Worm (Caenorhabditis elegans) whole organism, young adult: Measurements from ENCODE around the gene R06B9.5.
A peak's percentile ranks its signal among the peaks of the same experiment; 100 is the strongest.

Source experiments
- C06A6.2 ChIP-seq: fragments of 200-800 bp; sonication (Bioruptor generic); conservative IDR thresholded peaks from 2 replicates; pipeline ENCODE4 v1.3.6; 2022; ENCODE audit warnings: missing genetic modification characterization, missing compliant biosample characterization
- D2030.7 ChIP-seq: fragments of 200-800 bp; sonication (Bioruptor generic); IDR thresholded peaks from 2 replicates; pipeline ENCODE4 v1.3.6; 2022; ENCODE audit warnings: missing genetic modification reagents, missing genetic modification characterization, missing compliant biosample characterization
- F22D6.2 ChIP-seq: sonication (generic microtip); optimal IDR thresholded peaks from 2 replicates; lab custom pipeline; 2016; ENCODE audit warnings: mild to moderate bottlenecking, missing genetic modification characterization, missing compliant biosample characterization
- F23B12.7 ChIP-seq: sonication (generic microtip); optimal IDR thresholded peaks from 2 replicates; lab custom pipeline; 2017; ENCODE audit warnings: missing genetic modification characterization, mild to moderate bottlenecking, missing compliant biosample characterization, antibody characterized with exemption, moderate library complexity; ENCODE audit not compliant: insufficient read depth
- F49E8.2 ChIP-seq: sonication (generic microtip); optimal IDR thresholded peaks from 3 replicates; lab custom pipeline; 2017; ENCODE audit warnings: missing genetic modification characterization, mild to moderate bottlenecking, missing compliant biosample characterization, antibody characterized with exemption, moderate library complexity; ENCODE audit not compliant: insufficient read depth
- F52B5.7 ChIP-seq: sonication (generic microtip); optimal IDR thresholded peaks from 2 replicates; lab custom pipeline; 2016; ENCODE audit warnings: mild to moderate bottlenecking, missing genetic modification characterization, missing compliant biosample characterization
- F57A8.1 ChIP-seq: fragments of 200-800 bp; sonication (Bioruptor generic); optimal IDR thresholded peaks from 2 replicates; lab custom pipeline; 2018; ENCODE audit warnings: mild to moderate bottlenecking, missing genetic modification characterization, moderate library complexity, missing compliant biosample characterization
- K12H6.12 ChIP-seq: fragments of 200-800 bp; sonication (Bioruptor generic); optimal IDR thresholded peaks from 2 replicates; lab custom pipeline; 2018; ENCODE audit warnings: mild to moderate bottlenecking, missing genetic modification characterization, missing compliant biosample characterization
- T07F8.4 ChIP-seq: sonication (generic microtip); optimal IDR thresholded peaks from 2 replicates; lab custom pipeline; 2016; ENCODE audit warnings: mild to moderate bottlenecking, missing genetic modification characterization, moderate library complexity, missing compliant biosample characterization
- Y53F4B.3 ChIP-seq: fragments of 200-800 bp; sonication (Bioruptor generic); IDR thresholded peaks from 2 replicates; pipeline ENCODE4 v1.3.6; 2022; ENCODE audit warnings: missing genetic modification reagents, missing genetic modification characterization, missing compliant biosample characterization
- Y56A3A.18 ChIP-seq: fragments of 200-800 bp; sonication (Bioruptor generic); IDR thresholded peaks from 2 replicates; pipeline ENCODE4 v1.3.6; 2022; ENCODE audit warnings: missing genetic modification reagents, missing genetic modification characterization, missing compliant biosample characterization
- Y67H2A.10 ChIP-seq: fragments of 200-800 bp; sonication (Bioruptor generic); conservative IDR thresholded peaks from 2 replicates; pipeline ENCODE4 v1.3.6; 2022; ENCODE audit warnings: missing genetic modification reagents, missing genetic modification characterization, missing compliant biosample characterization
- ZK185.1 ChIP-seq: sonication (generic microtip); optimal IDR thresholded peaks from 2 replicates; lab custom pipeline; 2016; ENCODE audit warnings: mild to moderate bottlenecking, missing genetic modification characterization, missing compliant biosample characterization; ENCODE audit not compliant: poor library complexity, severe bottlenecking
- aptf-2 ChIP-seq: fragments of 200-800 bp; sonication (Bioruptor generic); conservative IDR thresholded peaks from 2 replicates; pipeline ENCODE4 v1.3.6; 2022; ENCODE audit warnings: missing genetic modification reagents, missing genetic modification characterization, missing compliant biosample characterization
- atf-7 ChIP-seq: sonication (generic microtip); optimal IDR thresholded peaks from 2 replicates; lab custom pipeline; 2017; ENCODE audit warnings: mild to moderate bottlenecking, missing genetic modification characterization, missing compliant biosample characterization
- bed-1 ChIP-seq: fragments of 200-800 bp; sonication (Bioruptor generic); IDR thresholded peaks from 2 replicates; pipeline ENCODE4 v1.3.6; 2022; ENCODE audit warnings: missing genetic modification reagents, missing genetic modification characterization, missing compliant biosample characterization
- ceh-100 ChIP-seq: fragments of 200-800 bp; sonication (Bioruptor generic); IDR thresholded peaks from 2 replicates; pipeline ENCODE4 v1.3.6; 2022; ENCODE audit warnings: missing genetic modification reagents, missing genetic modification characterization, missing compliant biosample characterization
- ceh-27 ChIP-seq: fragments of 200-800 bp; sonication (Bioruptor generic); optimal IDR thresholded peaks from 2 replicates; lab custom pipeline; 2018; ENCODE audit warnings: mild to moderate bottlenecking, missing genetic modification characterization, moderate library complexity, missing compliant biosample characterization
- ceh-40 ChIP-seq: fragments of 200-800 bp; sonication (Bioruptor generic); IDR thresholded peaks from 2 replicates; pipeline ENCODE4 v1.3.6; 2022; ENCODE audit warnings: missing genetic modification characterization, missing compliant biosample characterization
- egrh-3 ChIP-seq: fragments of 200-800 bp; sonication (Bioruptor generic); IDR thresholded peaks from 2 replicates; pipeline ENCODE4 v1.3.6; 2022; ENCODE audit warnings: missing genetic modification reagents, missing genetic modification characterization, missing compliant biosample characterization
- ekl-4 ChIP-seq: fragments of 200-800 bp; sonication (Bioruptor generic); IDR thresholded peaks from 2 replicates; pipeline ENCODE4 v1.3.6; 2022; ENCODE audit warnings: missing genetic modification reagents, missing genetic modification characterization, missing compliant biosample characterization
- let-526 ChIP-seq: fragments of 200-800 bp; sonication (Bioruptor generic); IDR thresholded peaks from 2 replicates; pipeline ENCODE4 v1.3.6; 2022; ENCODE audit warnings: missing genetic modification reagents, missing genetic modification characterization, missing compliant biosample characterization
- let-607 ChIP-seq, 2 experiments: fragments of 200-800 bp in 1 of 2; sonication (Bioruptor generic) in 1 of 2; sonication (generic microtip) in 1 of 2; optimal IDR thresholded peaks; 2 replicates each; lab custom pipeline; 2016 to 2018; ENCODE audit warnings: mild to moderate bottlenecking in 2 of 2, missing compliant biosample characterization in 2 of 2, missing genetic modification characterization in 2 of 2, moderate library complexity in 2 of 2, missing genotype in 1 of 2
- lin-26 ChIP-seq: fragments of 200-800 bp; sonication (Bioruptor generic); IDR thresholded peaks from 2 replicates; pipeline ENCODE4 v1.3.6; 2022; ENCODE audit warnings: missing genetic modification reagents, missing genetic modification characterization, missing compliant biosample characterization
- madf-6 ChIP-seq: fragments of 200-800 bp; sonication (Bioruptor generic); IDR thresholded peaks from 2 replicates; pipeline ENCODE4 v1.3.6; 2022; ENCODE audit warnings: missing genetic modification reagents, missing genetic modification characterization, missing compliant biosample characterization
- madf-8 ChIP-seq: fragments of 200-800 bp; sonication (Bioruptor generic); conservative IDR thresholded peaks from 2 replicates; pipeline ENCODE4 v1.3.6; 2022; ENCODE audit warnings: missing genetic modification reagents, missing genetic modification characterization, missing compliant biosample characterization
- nfyb-1 ChIP-seq: fragments of 200-800 bp; sonication (Bioruptor generic); IDR thresholded peaks from 2 replicates; pipeline ENCODE4 v1.3.6; 2022; ENCODE audit warnings: missing genetic modification reagents, missing genetic modification characterization, missing compliant biosample characterization
- nhr-80 ChIP-seq: sonication (generic microtip); optimal IDR thresholded peaks from 2 replicates; lab custom pipeline; 2016; ENCODE audit warnings: missing genetic modification characterization, missing compliant biosample characterization
- nhr-90 ChIP-seq: sonication (generic microtip); optimal IDR thresholded peaks from 2 replicates; lab custom pipeline; 2016; ENCODE audit warnings: missing genotype, mild to moderate bottlenecking, missing genetic modification characterization, missing compliant biosample characterization
- rec-8 ChIP-seq, 2 experiments: sonication (generic microtip); optimal IDR thresholded peaks; 2 replicates each; lab custom pipeline; 2016; ENCODE audit warnings: mild to moderate bottlenecking in 2 of 2, missing genetic modification characterization in 2 of 2, missing genetic modification reagents in 2 of 2, missing genotype in 2 of 2, missing biosample characterization in 1 of 2, missing compliant biosample characterization in 1 of 2, moderate library complexity in 1 of 2
- snpc-4 ChIP-seq, 5 experiments: fragments of 150-350 bp in 1 of 5; sonication (generic microtip) in 4 of 5; optimal IDR thresholded peaks; 2 replicates each; lab custom pipeline; 2014 to 2018; ENCODE audit warnings: missing genetic modification characterization in 5 of 5, missing biosample characterization in 3 of 5, antibody characterized with exemption in 2 of 5, mild to moderate bottlenecking in 2 of 5, missing compliant biosample characterization in 2 of 5, missing genotype in 2 of 5, moderate library complexity in 2 of 5, missing genetic modification reagents in 1 of 5
- tbx-9 ChIP-seq: sonication (generic microtip); optimal IDR thresholded peaks from 2 replicates; lab custom pipeline; 2016; ENCODE audit warnings: borderline replicate concordance, missing genetic modification characterization, inconsistent platforms, missing compliant biosample characterization
- xnd-1 ChIP-seq: sonication (generic microtip); optimal IDR thresholded peaks from 2 replicates; lab custom pipeline; 2016; ENCODE audit warnings: missing genotype, missing genetic modification reagents, missing genetic modification characterization, missing compliant biosample characterization
- zfh-2 ChIP-seq: fragments of 200-800 bp; sonication (Bioruptor generic); conservative IDR thresholded peaks from 2 replicates; pipeline ENCODE4 v1.3.6; 2022; ENCODE audit warnings: missing genetic modification reagents, missing genetic modification characterization, missing compliant biosample characterization
- ztf-22 ChIP-seq: fragments of 200-800 bp; sonication (Bioruptor generic); optimal IDR thresholded peaks from 2 replicates; lab custom pipeline; 2018; ENCODE audit warnings: mild to moderate bottlenecking, missing genetic modification characterization, moderate library complexity, missing compliant biosample characterization

Gene R06B9.5

ce11 chrII:13737751-13738525, 1.8 kb downstream of the R06B9.5 start:
- TF ChIP-seq D2030.7 (GFP tag; lab: Robert Waterston, UW): no peak
- TF ChIP-seq let-607 (tag; optimal IDR thresholded peaks at IDR 0.05; lab: Kevin White, UChicago): peak in 1 of 2 experiments; percentile 70
- peak; percentile 14 for TF ChIP-seq xnd-1
- peak; percentile 49 for TF ChIP-seq nhr-80 (tag; lab: Kevin White, UChicago)

DNA sequence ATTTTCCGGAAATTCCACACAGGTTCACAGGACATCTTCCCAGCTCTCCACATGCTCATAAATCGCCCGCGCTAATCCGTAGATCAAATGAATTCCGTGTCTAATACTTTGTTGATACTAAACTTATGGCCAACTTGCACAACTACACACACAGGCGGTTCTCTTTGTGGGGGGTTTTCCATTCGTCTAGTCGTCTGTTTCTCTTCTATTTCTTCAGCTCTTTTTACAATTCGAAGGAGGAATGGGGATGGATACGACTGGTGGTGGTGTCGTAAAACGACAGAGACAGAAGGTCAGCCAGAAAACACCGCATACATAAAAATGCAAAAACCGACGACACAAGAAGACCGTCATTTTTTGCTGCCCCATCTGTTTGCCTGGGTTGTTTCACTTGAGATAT, 3.3 kb downstream of the R06B9.5 start:
- TF ChIP-seq atf-7: no peak
- no peak for TF ChIP-seq madf-8 (GFP tag; lab: Robert Waterston, UW)
- no peak for TF ChIP-seq Y53F4B.3 (GFP tag; lab: Robert Waterston, UW)
- no peak for TF ChIP-seq Y67H2A.10
- TF ChIP-seq ZK185.1: no peak
- TF ChIP-seq ceh-100 (GFP tag; lab: Robert Waterston, UW): no peak
- TF ChIP-seq tbx-9 (tag; lab: Kevin White, UChicago): no peak
- no peak for TF ChIP-seq rec-8 (tag; optimal IDR thresholded peaks at IDR 0.05; lab: Kevin White, UChicago)
- no peak for TF ChIP-seq egrh-3 (GFP tag; lab: Robert Waterston, UW)
- no peak for TF ChIP-seq ekl-4 (GFP tag; lab: Robert Waterston, UW)
- TF ChIP-seq C06A6.2 (GFP tag; lab: Robert Waterston, UW): no peak
- TF ChIP-seq lin-26 (GFP tag; lab: Robert Waterston, UW): no peak
- no peak for TF ChIP-seq zfh-2

ce11 chrII:13741449-13741848, 5.3 kb downstream of the R06B9.5 start, which contains the start of gene mig-14:
Gene mig-14, plus strand, starts transcription at chrII:13741738.
- no peak for TF ChIP-seq snpc-4 (GFP tag; optimal IDR thresholded peaks at IDR 0.05; lab: Kevin White, UChicago)
- TF ChIP-seq snpc-4 (tag; optimal IDR thresholded peaks at IDR 0.05; lab: Kevin White, UChicago): no peak
- 0 out of 2 replicates have a peak, but pooled peaks have one; percentile 37 for TF ChIP-seq nfyb-1 (GFP tag; lab: Robert Waterston, UW)

DNA sequence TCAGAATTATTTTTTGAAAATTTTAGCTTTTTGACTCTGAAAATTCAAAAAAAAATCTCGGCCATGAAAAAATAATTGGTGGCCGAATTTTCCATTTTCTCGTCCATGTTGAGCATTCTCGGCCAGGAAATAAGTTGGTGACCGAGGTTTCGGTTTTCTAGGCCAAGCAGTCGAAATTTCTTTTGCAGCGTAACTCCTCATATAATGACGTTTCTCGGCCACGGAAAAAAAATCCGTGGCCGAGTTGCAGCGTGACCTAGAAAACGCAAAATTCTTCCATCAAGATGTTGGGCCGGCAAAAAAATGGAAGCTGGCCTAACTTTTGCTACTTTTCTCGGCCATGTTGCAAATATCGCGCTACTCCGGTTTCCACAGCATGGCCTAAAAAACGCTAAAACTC, 14.0 kb downstream of the R06B9.5 start:
- TF ChIP-seq F52B5.7 (tag; lab: Kevin White, UChicago) (no peak), F49E8.2 (tag; lab: Kevin White, UChicago) (no peak), nhr-90 (tag; lab: Kevin White, UChicago) (no peak), F23B12.7 (no peak), bed-1 (GFP tag; lab: Robert Waterston, UW) (no peak), F57A8.1 (GFP tag; lab: Kevin White, UChicago) (no peak), ceh-27 (GFP tag; lab: Kevin White, UChicago) (no peak), Y56A3A.18 (GFP tag; lab: Robert Waterston, UW) (no peak), ceh-40 (GFP tag; lab: Robert Waterston, UW) (no peak), T07F8.4 (tag; lab: Kevin White, UChicago) (no peak), ztf-22 (GFP tag; lab: Kevin White, UChicago) (no peak), K12H6.12 (tag; lab: Kevin White, UChicago) (no peak), F22D6.2 (tag; lab: Kevin White, UChicago) (no peak), let-526 (no peak), madf-6 (GFP tag; lab: Robert Waterston, UW) (no peak), madf-8 (GFP tag; lab: Robert Waterston, UW) (no peak), ekl-4 (GFP tag; lab: Robert Waterston, UW) (no peak), aptf-2 (GFP tag; lab: Robert Waterston, UW) (no peak)
